Worm (Caenorhabditis elegans): ENCODE data around the gene ins-9.

- no peak for TF ChIP-seq F22D6.2 (tag; optimal IDR thresholded peaks at IDR 0.05)
- no peak for TF ChIP-seq somi-1 (GFP tag; optimal IDR thresholded peaks at IDR 0.05)
- TF ChIP-seq him-1 (tag; optimal IDR thresholded peaks at IDR 0.05) = no peak
Measured at ce11 chrX:8878709-8879108, 12.2 kb upstream of the ins-9 start.
